Fruit fly (Drosophila melanogaster): ENCODE data around the gene Oga.

Gene Oga

DNA sequence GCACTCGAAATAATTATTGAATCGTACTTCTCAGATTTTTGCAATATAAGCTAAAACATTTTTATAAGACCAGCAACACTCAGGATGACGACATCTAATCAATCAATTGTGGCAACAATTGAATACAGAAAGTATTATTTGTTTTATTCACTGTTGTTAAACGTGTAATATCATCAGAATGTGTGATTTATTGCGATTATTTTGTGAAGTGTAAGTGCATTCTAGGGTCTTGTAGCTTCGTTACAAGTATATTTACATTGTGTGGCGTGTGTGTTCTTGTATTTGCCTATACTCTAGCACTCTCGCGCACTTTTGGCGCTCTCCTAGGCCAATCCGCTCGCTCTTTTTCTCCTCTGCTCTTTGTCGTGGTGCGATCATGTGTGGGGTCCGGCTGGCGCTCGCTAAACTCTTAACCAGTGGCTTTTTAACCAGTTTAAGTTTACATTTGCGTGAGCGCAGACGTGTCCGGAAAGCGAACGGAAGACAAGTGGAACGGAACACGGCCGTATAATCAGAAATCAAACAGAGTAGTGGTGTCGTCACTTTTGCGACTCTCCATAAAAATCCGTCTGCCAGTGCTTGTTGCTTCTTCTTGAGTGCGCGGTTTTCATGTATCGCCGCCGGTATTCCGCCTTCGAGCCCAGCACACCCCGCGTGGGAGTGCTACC, 14.2 kb upstream of the Oga start (continued):
- TF ChIP-seq Six4 (GFP tag; optimal IDR thresholded peaks at IDR 0.05): peak; percentile 61
- peak; percentile 70 for TF ChIP-seq so (GFP tag; IDR thresholded peaks at IDR 0.05)
- TF ChIP-seq nerfin-1 (tag; optimal IDR thresholded peaks at IDR 0.05): peak; percentile 85
- peak; percentile 83 for TF ChIP-seq CG4424 (GFP tag; optimal IDR thresholded peaks at IDR 0.05)
- TF ChIP-seq Dref (GFP tag; IDR thresholded peaks at IDR 0.05): no peak
- peak; percentile 58 for TF ChIP-seq fd3F (GFP tag; optimal IDR thresholded peaks at IDR 0.05)
- TF ChIP-seq CG18011 (GFP tag; optimal IDR thresholded peaks at IDR 0.05): peak; percentile 48
- TF ChIP-seq ttk (GFP tag; IDR thresholded peaks at IDR 0.05): peak; percentile 78
- TF ChIP-seq CG6254 (GFP tag; optimal IDR thresholded peaks at IDR 0.05): peak; percentile 74
- TF ChIP-seq CG12659 (GFP tag; optimal IDR thresholded peaks at IDR 0.05): peak; percentile 80
- TF ChIP-seq gem (tag; optimal IDR thresholded peaks at IDR 0.05): peak; percentile 94
- peak; percentile 76 for TF ChIP-seq btn (GFP tag; optimal IDR thresholded peaks at IDR 0.05)
- TF ChIP-seq usp (GFP tag; optimal IDR thresholded peaks at IDR 0.05): no peak
- no peak for TF ChIP-seq CG15479 (GFP tag; optimal IDR thresholded peaks at IDR 0.05)
- peak; percentile 74; the same call in 1 of the 2 replicates for TF ChIP-seq sens-2 (GFP tag; IDR thresholded peaks at IDR 0.05)
- TF ChIP-seq exex (tag; optimal IDR thresholded peaks at IDR 0.05): no peak
- no peak for TF ChIP-seq Hey (tag; optimal IDR thresholded peaks at IDR 0.05)
- peak; percentile 58 for TF ChIP-seq CG31388 (GFP tag; optimal IDR thresholded peaks at IDR 0.05)
- TF ChIP-seq CG33557 (GFP tag; optimal IDR thresholded peaks at IDR 0.05): peak; percentile 32
- TF ChIP-seq CG16779 (GFP tag; IDR thresholded peaks at IDR 0.05): no peak
- no peak for TF ChIP-seq yki (optimal IDR thresholded peaks at IDR 0.05)
- peak; percentile 71 for TF ChIP-seq Meics (GFP tag; optimal IDR thresholded peaks at IDR 0.05)
- no peak for TF ChIP-seq abd-A (tag; optimal IDR thresholded peaks at IDR 0.05)
- TF ChIP-seq CG17912 (GFP tag; optimal IDR thresholded peaks at IDR 0.05): no peak
- TF ChIP-seq CG11695 (GFP tag; IDR thresholded peaks at IDR 0.05): peak; percentile 76
- peak; percentile 83 for TF ChIP-seq croc (GFP tag; conservative IDR thresholded peaks at IDR 0.05)
- TF ChIP-seq CG1603 (tag; optimal IDR thresholded peaks at IDR 0.05): peak; percentile 95
- peak; percentile 91 for TF ChIP-seq Blimp-1 (GFP tag; optimal IDR thresholded peaks at IDR 0.05)
- TF ChIP-seq her (GFP tag; optimal IDR thresholded peaks at IDR 0.05): peak; percentile 80
- peak; percentile 87 for TF ChIP-seq CG6689 (GFP tag; IDR thresholded peaks at IDR 0.05)
- no peak for TF ChIP-seq CG4360 (GFP tag; IDR thresholded peaks at IDR 0.05)
- TF ChIP-seq Mrtf (GFP tag; IDR thresholded peaks at IDR 0.05): peak; percentile 70; the same call in 1 of the 3 replicates
- TF ChIP-seq Side (GFP tag; optimal IDR thresholded peaks at IDR 0.05): peak; percentile 60
- peak; percentile 88 for TF ChIP-seq CG15601 (tag; optimal IDR thresholded peaks at IDR 0.05)
- peak; percentile 11 for TF ChIP-seq Usf (GFP tag; optimal IDR thresholded peaks at IDR 0.05)
- peak; percentile 55 for TF ChIP-seq ranshi (GFP tag; IDR thresholded peaks at IDR 0.05)
- TF ChIP-seq bcd (GFP tag; optimal IDR thresholded peaks at IDR 0.05): peak; percentile 80
- peak; percentile 22 for TF ChIP-seq mirr (GFP tag; optimal IDR thresholded peaks at IDR 0.05)
- peak; percentile 72 for TF ChIP-seq tin (GFP tag; optimal IDR thresholded peaks at IDR 0.05)
- 0 out of 2 replicates have a peak, but pooled peaks have one; percentile 31 for TF ChIP-seq CG17612 (GFP tag; IDR thresholded peaks at IDR 0.05)
- peak; percentile 77 for TF ChIP-seq Xrp1 (GFP tag; IDR thresholded peaks at IDR 0.05)
- peak; percentile 93 for TF ChIP-seq Drgx (GFP tag; IDR thresholded peaks at IDR 0.05)
- TF ChIP-seq NC2α (GFP tag; optimal IDR thresholded peaks at IDR 0.05): peak; percentile 67
- TF ChIP-seq rib (GFP tag; IDR thresholded peaks at IDR 0.05): peak; percentile 48; the same call in 1 of the 2 replicates
- peak; percentile 93 for TF ChIP-seq Med (GFP tag)
- peak in 1 of 2 experiments; percentile 87 for TF ChIP-seq Eip74EF (GFP tag; optimal IDR thresholded peaks at IDR 0.05)
- TF ChIP-seq HLHmδ (GFP tag; optimal IDR thresholded peaks at IDR 0.05): peak; percentile 53
- TF ChIP-seq CG11696 (GFP tag; IDR thresholded peaks at IDR 0.05): 0 out of 2 replicates have a peak, but pooled peaks have one; percentile 39
- TF ChIP-seq ase (GFP tag; IDR thresholded peaks at IDR 0.05): peak; percentile 77
- peak; percentile 89 for TF ChIP-seq CG8388 (GFP tag; optimal IDR thresholded peaks at IDR 0.05)
